In the genomic region with DNA sequence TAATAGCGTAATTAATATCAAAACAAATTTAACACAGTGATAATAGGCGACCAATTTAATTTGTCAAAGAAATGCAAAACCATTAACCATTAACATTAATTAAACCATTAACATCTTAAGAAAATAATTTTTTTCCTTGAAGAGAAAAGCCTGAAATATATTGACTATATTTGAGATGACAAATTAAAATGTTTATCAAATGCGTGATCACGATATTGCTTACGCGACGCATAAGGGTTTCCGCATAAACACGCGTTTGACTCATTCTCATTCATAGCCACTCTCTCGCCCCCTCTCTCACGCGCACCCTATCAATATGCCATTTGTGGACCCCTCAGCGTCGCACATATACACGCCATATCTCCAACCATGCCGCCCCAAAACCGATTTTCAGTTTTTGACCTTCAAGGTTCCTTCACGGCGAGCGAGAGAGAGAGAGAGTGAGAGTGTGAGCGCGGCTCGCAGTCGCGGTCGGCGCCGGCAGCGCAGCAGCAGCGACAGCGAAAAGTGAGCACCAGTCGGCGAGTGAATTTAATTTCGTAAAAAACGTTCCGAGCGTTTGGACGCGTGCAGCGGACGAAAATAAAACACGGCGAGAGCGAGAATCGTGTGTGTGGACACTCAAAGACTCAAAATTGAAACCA, we compare ENCODE assay signal across 1 fruit fly cellular context.
TF ChIP-seq lines count a peak whose summit lies in the region.

A gene (plus strand): TSS at position 317 of the 644 bp plus-strand sequence.

TF ChIP-seq in whole organism, embryonic, 481 proteins besides CTCF, POLR2A, EP300 and RAD21 (continued from another document and continues in another):
- TF ChIP-seq sens-2 (GFP tag; IDR thresholded peaks at IDR 0.05; lab: Robert Waterston, UW) (peak; percentile 75), al (GFP tag; IDR thresholded peaks at IDR 0.05; lab: Robert Waterston, UW) (peak; percentile 84), Antp (GFP tag; optimal IDR thresholded peaks at IDR 0.05; lab: Kevin White, UChicago) (peak; percentile 85), GATAe (GFP tag; conservative IDR thresholded peaks at IDR 0.05; lab: Robert Waterston, UW) (peak; percentile 70), mld (GFP tag; IDR thresholded peaks at IDR 0.05; lab: Robert Waterston, UW; ENCODE audit: partially characterized antibody) (no peak), ken (GFP tag; IDR thresholded peaks at IDR 0.05; lab: Robert Waterston, UW) (peak; percentile 80), CG15011 (GFP tag; optimal IDR thresholded peaks at IDR 0.05; lab: Kevin White, UChicago) (peak; percentile 99), CG2712 (tag; optimal IDR thresholded peaks at IDR 0.05; lab: Kevin White, UChicago) (peak; percentile 98), Side (GFP tag; optimal IDR thresholded peaks at IDR 0.05; lab: Kevin White, UChicago) (peak; percentile 96), CG4404 (GFP tag; IDR thresholded peaks at IDR 0.05; lab: Robert Waterston, UW) (peak; percentile 51), CG31365 (tag; optimal IDR thresholded peaks at IDR 0.05; lab: Kevin White, UChicago) (peak; percentile 88), Med (GFP tag; lab: Kevin White, UChicago) (peak; percentile 99), exex (tag; optimal IDR thresholded peaks at IDR 0.05; lab: Kevin White, UChicago) (peak; percentile 94), CG13424 (tag; optimal IDR thresholded peaks at IDR 0.05; lab: Kevin White, UChicago) (peak; percentile 99), Hr51 (GFP tag; optimal IDR thresholded peaks at IDR 0.05; lab: Kevin White, UChicago) (peak; percentile 86 to 99), CG17829 (tag; optimal IDR thresholded peaks at IDR 0.05; lab: Kevin White, UChicago) (peak; percentile 98), CG1602 (GFP tag; optimal IDR thresholded peaks at IDR 0.05; lab: Kevin White, UChicago) (peak; percentile 87), CG4730 (GFP tag; IDR thresholded peaks at IDR 0.05; lab: Robert Waterston, UW) (peak; percentile 71), trem (tag; optimal IDR thresholded peaks at IDR 0.05; lab: Kevin White, UChicago) (peak; percentile 92), BEAF-32 (GFP tag; optimal IDR thresholded peaks at IDR 0.05; lab: Kevin White, UChicago) (peak; percentile 27), CG2889 (GFP tag; IDR thresholded peaks at IDR 0.05; lab: Robert Waterston, UW) (peak; percentile 87), CG8924 (tag; optimal IDR thresholded peaks at IDR 0.05; lab: Kevin White, UChicago) (peak; percentile 99), CoRest (tag; optimal IDR thresholded peaks at IDR 0.05; lab: Kevin White, UChicago) (peak; percentile 99), zen2 (GFP tag; IDR thresholded peaks at IDR 0.05; lab: Robert Waterston, UW; ENCODE audit: partially characterized antibody) (no peak; the same call in 2 of the 3 replicates), Atf3 (GFP tag; optimal IDR thresholded peaks at IDR 0.05; lab: Kevin White, UChicago) (peak; percentile 87), ftz-f1 (GFP tag; optimal IDR thresholded peaks at IDR 0.05; lab: Kevin White, UChicago) (peak; percentile 99), CG13775 (GFP tag; optimal IDR thresholded peaks at IDR 0.05; lab: Kevin White, UChicago) (peak; percentile 97), Pdp1 (GFP tag; optimal IDR thresholded peaks at IDR 0.05; lab: Kevin White, UChicago) (peak; percentile 91 to 94), pho (GFP tag; optimal IDR thresholded peaks at IDR 0.05; lab: Kevin White, UChicago) (peak; percentile 97), dmrt11E (tag; optimal IDR thresholded peaks at IDR 0.05; lab: Kevin White, UChicago) (peak; percentile 93), CG31224 (GFP tag; IDR thresholded peaks at IDR 0.05; lab: Robert Waterston, UW) (peak; percentile 85), Gug (GFP tag; IDR thresholded peaks at IDR 0.05; lab: Robert Waterston, UW) (peak; percentile 75), CG4854 (GFP tag; optimal IDR thresholded peaks at IDR 0.05; lab: Kevin White, UChicago) (peak; percentile 93), Dfd (GFP tag; optimal IDR thresholded peaks at IDR 0.05; lab: Kevin White, UChicago) (no peak), CG11456 (GFP tag; IDR thresholded peaks at IDR 0.05; lab: Robert Waterston, UW) (peak; percentile 89), CG11560 (tag; IDR thresholded peaks at IDR 0.05; lab: Robert Waterston, UW) (peak; percentile 56; the same call in 2 of the 3 replicates), CG16863 (GFP tag; optimal IDR thresholded peaks at IDR 0.05; lab: Kevin White, UChicago) (peak; percentile 86), Nf-YB (GFP tag; optimal IDR thresholded peaks at IDR 0.05; lab: Kevin White, UChicago) (peak; percentile 87), gem (tag; optimal IDR thresholded peaks at IDR 0.05; lab: Kevin White, UChicago) (peak; percentile 99), TFAM (GFP tag; optimal IDR thresholded peaks at IDR 0.05; lab: Kevin White, UChicago) (peak; percentile 76), dan (GFP tag; IDR thresholded peaks at IDR 0.05; lab: Robert Waterston, UW) (no peak), CG9797 (GFP tag; optimal IDR thresholded peaks at IDR 0.05; lab: Kevin White, UChicago) (peak; percentile 44), Aef1 (GFP tag; IDR thresholded peaks at IDR 0.05; lab: Robert Waterston, UW) (peak; percentile 86), grau (tag; optimal IDR thresholded peaks at IDR 0.05; lab: Kevin White, UChicago) (peak; percentile 98), CG10274 (GFP tag; optimal IDR thresholded peaks at IDR 0.05; lab: Kevin White, UChicago) (peak; percentile 86), chinmo (GFP tag; IDR thresholded peaks at IDR 0.05; lab: Robert Waterston, UW; ENCODE audit: partially characterized antibody) (peak; percentile 80; the same call in 2 of the 4 replicates), CG1792 (GFP tag; optimal IDR thresholded peaks at IDR 0.05; lab: Kevin White, UChicago) (peak; percentile 88), CG7745 (tag; optimal IDR thresholded peaks at IDR 0.05; lab: Kevin White, UChicago) (no peak), bowl (GFP tag; IDR thresholded peaks at IDR 0.05; lab: Robert Waterston, UW) (peak; percentile 65), C15 (GFP tag; IDR thresholded peaks at IDR 0.05; lab: Robert Waterston, UW) (peak; percentile 87), ham (GFP tag; IDR thresholded peaks at IDR 0.05; lab: Robert Waterston, UW) (peak; percentile 51; the same call in 1 of the 2 replicates), CG17385 (GFP tag; optimal IDR thresholded peaks at IDR 0.05; lab: Kevin White, UChicago) (peak; percentile 95), vnd (GFP tag; IDR thresholded peaks at IDR 0.05; lab: Robert Waterston, UW; ENCODE audit: partially characterized antibody) (no peak), Neu2 (GFP tag; optimal IDR thresholded peaks at IDR 0.05; lab: Kevin White, UChicago; ENCODE audit: borderline replicate concordance) (peak; percentile 69), CG7839 (tag; optimal IDR thresholded peaks at IDR 0.05; lab: Kevin White, UChicago) (peak; percentile 98), CG3847 (GFP tag; IDR thresholded peaks at IDR 0.05; lab: Robert Waterston, UW) (peak; percentile 94), CG3726 (GFP tag; IDR thresholded peaks at IDR 0.05; lab: Robert Waterston, UW) (peak; percentile 80; the same call in 2 of the 3 replicates), gfzf (GFP tag; optimal IDR thresholded peaks at IDR 0.05; lab: Kevin White, UChicago) (no peak), HLHmδ (GFP tag; optimal IDR thresholded peaks at IDR 0.05; lab: Kevin White, UChicago) (peak; percentile 9), ac (GFP tag; optimal IDR thresholded peaks at IDR 0.05; lab: Kevin White, UChicago) (peak; percentile 41), Bteb2 (GFP tag; optimal IDR thresholded peaks at IDR 0.05; lab: Kevin White, UChicago) (peak; percentile 97), CG6175 (GFP tag; IDR thresholded peaks at IDR 0.05; lab: Robert Waterston, UW) (peak; percentile 83; the same call in 2 of the 3 replicates), CG3995 (GFP tag; optimal IDR thresholded peaks at IDR 0.05; lab: Kevin White, UChicago) (peak; percentile 79), Ets97D (GFP tag; optimal IDR thresholded peaks at IDR 0.05; lab: Kevin White, UChicago) (peak; percentile 53), CG7928 (GFP tag; optimal IDR thresholded peaks at IDR 0.05; lab: Kevin White, UChicago) (peak; percentile 79), CG3281 (GFP tag; optimal IDR thresholded peaks at IDR 0.05; lab: Kevin White, UChicago) (peak; percentile 98), CG8359 (GFP tag; optimal IDR thresholded peaks at IDR 0.05; lab: Kevin White, UChicago; ENCODE audit: borderline replicate concordance) (peak; percentile 87), CG10543 (GFP tag; optimal IDR thresholded peaks at IDR 0.05; lab: Kevin White, UChicago) (peak; percentile 100), CG30020 (tag; optimal IDR thresholded peaks at IDR 0.05; lab: Kevin White, UChicago) (peak; percentile 84), gcm2 (GFP tag; optimal IDR thresholded peaks at IDR 0.05; lab: Kevin White, UChicago) (peak; percentile 85), gcm (GFP tag; optimal IDR thresholded peaks at IDR 0.05; lab: Kevin White, UChicago) (peak; percentile 97), klu (GFP tag; IDR thresholded peaks at IDR 0.05; lab: Robert Waterston, UW) (peak; percentile 89), CG10565 (GFP tag; optimal IDR thresholded peaks at IDR 0.05; lab: Kevin White, UChicago) (peak; percentile 73), Hsf (GFP tag; optimal IDR thresholded peaks at IDR 0.05; lab: Kevin White, UChicago) (peak; percentile 96), CG33557 (GFP tag; optimal IDR thresholded peaks at IDR 0.05; lab: Kevin White, UChicago) (peak; percentile 95), ase (GFP tag; IDR thresholded peaks at IDR 0.05; lab: Robert Waterston, UW) (peak; percentile 83), kay (GFP tag; optimal IDR thresholded peaks at IDR 0.05; lab: Kevin White, UChicago) (peak; percentile 96), Lhr (GFP tag; optimal IDR thresholded peaks at IDR 0.05; lab: Kevin White, UChicago) (peak; percentile 90), fd3F (GFP tag; optimal IDR thresholded peaks at IDR 0.05; lab: Kevin White, UChicago) (peak; percentile 96), zen (tag; optimal IDR thresholded peaks at IDR 0.05; lab: Kevin White, UChicago) (peak; percentile 90), HLH54F (GFP tag; optimal IDR thresholded peaks at IDR 0.05; lab: Kevin White, UChicago) (peak; percentile 94), psq (GFP tag; optimal IDR thresholded peaks at IDR 0.05; lab: Kevin White, UChicago) (peak; percentile 83), insv (GFP tag; optimal IDR thresholded peaks at IDR 0.05; lab: Kevin White, UChicago) (peak; percentile 2 to 84), CG8290 (GFP tag; optimal IDR thresholded peaks at IDR 0.05; lab: Kevin White, UChicago) (peak; percentile 87), CG8290 (tag; optimal IDR thresholded peaks at IDR 0.05; lab: Kevin White, UChicago) (peak; percentile 91 to 95), Oli (tag; optimal IDR thresholded peaks at IDR 0.05; lab: Kevin White, UChicago) (peak; percentile 97), CG7556 (GFP tag; optimal IDR thresholded peaks at IDR 0.05; lab: Kevin White, UChicago) (peak; percentile 99), Lim3 (GFP tag; IDR thresholded peaks at IDR 0.05; lab: Robert Waterston, UW) (peak; percentile 69), CG13123 (GFP tag; optimal IDR thresholded peaks at IDR 0.05; lab: Kevin White, UChicago) (peak; percentile 81), sens (GFP tag; lab: Kevin White, UChicago) (peak; percentile 99), prd (optimal IDR thresholded peaks at IDR 0.05; lab: Kevin White, UChicago) (no peak), prd (GFP tag; IDR thresholded peaks at IDR 0.05; lab: Robert Waterston, UW) (peak; percentile 77), CG13894 (tag; optimal IDR thresholded peaks at IDR 0.05; lab: Kevin White, UChicago) (peak; percentile 98), tx (GFP tag; optimal IDR thresholded peaks at IDR 0.05; lab: Kevin White, UChicago) (peak; percentile 89), CG10462 (GFP tag; optimal IDR thresholded peaks at IDR 0.05; lab: Kevin White, UChicago) (peak; percentile 89), NK7.1 (GFP tag; optimal IDR thresholded peaks at IDR 0.05; lab: Kevin White, UChicago) (peak; percentile 93), D19A (tag; optimal IDR thresholded peaks at IDR 0.05; lab: Kevin White, UChicago) (peak; percentile 64), Asciz (GFP tag; optimal IDR thresholded peaks at IDR 0.05; lab: Kevin White, UChicago) (peak; percentile 97), pb (GFP tag; optimal IDR thresholded peaks at IDR 0.05; lab: Kevin White, UChicago) (peak; percentile 89), Poxn (GFP tag; IDR thresholded peaks at IDR 0.05; lab: Robert Waterston, UW) (peak; percentile 59), CG31388 (GFP tag; optimal IDR thresholded peaks at IDR 0.05; lab: Kevin White, UChicago) (peak; percentile 74), Sry-β (GFP tag; optimal IDR thresholded peaks at IDR 0.05; lab: Kevin White, UChicago) (peak; percentile 36), sr (GFP tag; IDR thresholded peaks at IDR 0.05; lab: Robert Waterston, UW) (peak; percentile 56; the same call in 2 of the 3 replicates), ind (GFP tag; optimal IDR thresholded peaks at IDR 0.05; lab: Kevin White, UChicago) (peak; percentile 84), zfh1 (GFP tag; IDR thresholded peaks at IDR 0.05; lab: Robert Waterston, UW) (peak; percentile 90), tin (GFP tag; optimal IDR thresholded peaks at IDR 0.05; lab: Kevin White, UChicago) (peak; percentile 92), BtbVII (GFP tag; optimal IDR thresholded peaks at IDR 0.05; lab: Kevin White, UChicago) (peak; percentile 98), eve (GFP tag; optimal IDR thresholded peaks at IDR 0.05; lab: Kevin White, UChicago) (peak in 1 of 2 experiments; percentile 100), CG6791 (GFP tag; IDR thresholded peaks at IDR 0.05; lab: Robert Waterston, UW; ENCODE audit: partially characterized antibody) (no peak), Mes4 (GFP tag; optimal IDR thresholded peaks at IDR 0.05; lab: Kevin White, UChicago) (peak; percentile 88), HmgZ (tag; optimal IDR thresholded peaks at IDR 0.05; lab: Kevin White, UChicago) (peak; percentile 98), CG11247 (GFP tag; IDR thresholded peaks at IDR 0.05; lab: Robert Waterston, UW) (peak; percentile 87), inv (GFP tag; IDR thresholded peaks at IDR 0.05; lab: Robert Waterston, UW; ENCODE audit: partially characterized antibody) (no peak), YL-1 (GFP tag; optimal IDR thresholded peaks at IDR 0.05; lab: Kevin White, UChicago) (peak; percentile 84), Doc2 (GFP tag; IDR thresholded peaks at IDR 0.05; lab: Robert Waterston, UW) (peak; percentile 74), B-H1 (GFP tag; IDR thresholded peaks at IDR 0.05; lab: Robert Waterston, UW) (peak; percentile 86), Xrp1 (GFP tag; IDR thresholded peaks at IDR 0.05; lab: Robert Waterston, UW) (peak; percentile 93), tgo (GFP tag; IDR thresholded peaks at IDR 0.05; lab: Robert Waterston, UW) (peak; percentile 91), oc (tag; optimal IDR thresholded peaks at IDR 0.05; lab: Kevin White, UChicago) (peak; percentile 94), zf30C (GFP tag; optimal IDR thresholded peaks at IDR 0.05; lab: Kevin White, UChicago) (peak; percentile 4), otp (GFP tag; IDR thresholded peaks at IDR 0.05; lab: Robert Waterston, UW) (peak; percentile 83; the same call in 1 of the 3 replicates)
